Worm (Caenorhabditis elegans): ENCODE results near the gene cul-2.

DNA sequence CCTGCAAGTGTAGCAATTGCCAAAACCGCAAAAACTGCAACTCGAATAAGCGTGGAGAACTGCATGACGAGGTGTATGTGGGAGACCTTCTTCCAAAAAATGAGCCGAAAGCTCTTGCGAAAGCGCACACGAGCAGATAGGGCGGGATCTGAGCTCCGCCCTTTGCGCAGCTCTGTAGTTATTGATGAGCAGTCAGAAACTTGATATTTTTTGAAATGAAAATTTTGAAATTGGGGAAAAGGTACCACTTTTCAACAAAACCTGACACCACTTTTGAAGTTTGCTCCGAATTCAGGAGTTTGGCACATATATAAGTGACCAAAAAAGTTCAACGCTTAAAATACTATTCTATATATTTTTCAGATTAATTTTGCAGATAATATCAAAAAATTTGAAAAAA lies 19.3 kb upstream of the cul-2 start, which contains the start of gene flp-15:
- TF ChIP-seq nhr-77 (tag; optimal IDR thresholded peaks at IDR 0.05) (no peak), egl-27 (tag; optimal IDR thresholded peaks at IDR 0.05) (no peak), nhr-25 (tag; optimal IDR thresholded peaks at IDR 0.05) (no peak), ztf-4 (tag; optimal IDR thresholded peaks at IDR 0.05) (no peak), lin-15B (tag; optimal IDR thresholded peaks at IDR 0.05) (no peak), fos-1 (tag; optimal IDR thresholded peaks at IDR 0.05) (no peak), elt-2 (tag; optimal IDR thresholded peaks at IDR 0.05) (no peak), ama-1 (optimal IDR thresholded peaks at IDR 0.05) (no peak), ceh-82 (tag; optimal IDR thresholded peaks at IDR 0.05) (no peak), unc-62 (GFP tag; optimal IDR thresholded peaks at IDR 0.05) (no peak), ztf-11 (tag; optimal IDR thresholded peaks at IDR 0.05) (no peak), mdl-1 (tag; optimal IDR thresholded peaks at IDR 0.05) (no peak), pqm-1 (tag; optimal IDR thresholded peaks at IDR 0.05) (no peak), elt-3 (tag; optimal IDR thresholded peaks at IDR 0.05) (no peak)
